Fruit fly (Drosophila melanogaster) whole organism, embryonic: ENCODE measurements around the gene CG43055.

Source experiments
- Aef1 ChIP-seq: fragments of 200-800 bp; sonication (Bioruptor generic); IDR thresholded peaks from 3 replicates; pipeline ENCODE4 v1.3.6; 2022; ENCODE audit warnings: missing biosample characterization, missing genetic modification characterization
- B-H2 ChIP-seq: fragments of 200-800 bp; sonication (Bioruptor generic); optimal IDR thresholded peaks from 2 replicates; lab custom pipeline; 2018; ENCODE audit warnings: missing biosample characterization, mild to moderate bottlenecking, missing genetic modification characterization
- CG10654 ChIP-seq: fragments of 200-800 bp; sonication (Bioruptor generic); optimal IDR thresholded peaks from 2 replicates; lab custom pipeline; 2016; ENCODE audit warnings: missing biosample characterization, missing genetic modification characterization
- CG10979 ChIP-seq: fragments of 200-800 bp; sonication (Bioruptor generic); optimal IDR thresholded peaks from 2 replicates; lab custom pipeline; 2018; ENCODE audit warnings: missing biosample characterization, mild to moderate bottlenecking, missing genetic modification characterization, moderate library complexity
- CG12299 ChIP-seq: fragments of 200-800 bp; sonication (Bioruptor generic); optimal IDR thresholded peaks from 2 replicates; lab custom pipeline; 2018; ENCODE audit warnings: missing biosample characterization, mild to moderate bottlenecking, missing genetic modification characterization
- CG13424 ChIP-seq: fragments of 200-800 bp; sonication (Bioruptor generic); optimal IDR thresholded peaks from 2 replicates; lab custom pipeline; 2019; ENCODE audit warnings: missing biosample characterization, mild to moderate bottlenecking, missing genetic modification characterization, moderate library complexity
- CG14710 ChIP-seq: fragments of 200-800 bp; sonication (Bioruptor generic); optimal IDR thresholded peaks from 3 replicates; lab custom pipeline; 2019; ENCODE audit warnings: missing biosample characterization, mild to moderate bottlenecking, missing genetic modification characterization, moderate library complexity
- CG15073 ChIP-seq: fragments of 200-800 bp; sonication (Bioruptor generic); optimal IDR thresholded peaks from 2 replicates; lab custom pipeline; 2016; ENCODE audit warnings: missing biosample characterization, missing genetic modification characterization
- CG15514 ChIP-seq: fragments of 200-800 bp; sonication (Bioruptor generic); optimal IDR thresholded peaks from 3 replicates; lab custom pipeline; 2017; ENCODE audit warnings: missing biosample characterization, missing genetic modification characterization, mild to moderate bottlenecking, moderate library complexity, missing genetic modification reagents
- CG2116 ChIP-seq: fragments of 200-800 bp; sonication (Bioruptor generic); optimal IDR thresholded peaks from 3 replicates; lab custom pipeline; 2018; ENCODE audit warnings: missing biosample characterization, mild to moderate bottlenecking, missing genetic modification characterization
- CG2875 ChIP-seq: fragments of 200-800 bp; sonication (Bioruptor generic); optimal IDR thresholded peaks from 2 replicates; lab custom pipeline; 2017; ENCODE audit warnings: missing biosample characterization, mild to moderate bottlenecking, missing genetic modification characterization, missing genetic modification reagents
- CG32772 ChIP-seq: fragments of 200-800 bp; sonication (Bioruptor generic); IDR thresholded peaks from 2 replicates; pipeline ENCODE4 v1.3.6; 2022; ENCODE audit warnings: missing biosample characterization, missing genetic modification characterization
- CG34224 ChIP-seq: fragments of 200-800 bp; sonication (Bioruptor generic); IDR thresholded peaks from 3 replicates; pipeline ENCODE4 v1.3.6; 2022; ENCODE audit warnings: missing biosample characterization, missing genetic modification characterization; ENCODE audit not compliant: partially characterized antibody
- CG4282 ChIP-seq: fragments of 200-800 bp; sonication (Bioruptor generic); optimal IDR thresholded peaks from 2 replicates; lab custom pipeline; 2016; ENCODE audit warnings: missing biosample characterization, missing genetic modification characterization
- CG43689 ChIP-seq: fragments of 200-800 bp; sonication (Bioruptor generic); IDR thresholded peaks from 2 replicates; pipeline ENCODE4 v1.3.6; 2022; ENCODE audit warnings: missing biosample characterization, missing genetic modification characterization
- CG4617 ChIP-seq: fragments of 200-800 bp; sonication (Bioruptor generic); optimal IDR thresholded peaks from 3 replicates; lab custom pipeline; 2016; ENCODE audit warnings: missing biosample characterization, missing genetic modification characterization, borderline replicate concordance
- CG4707 ChIP-seq: fragments of 200-800 bp; sonication (Bioruptor generic); optimal IDR thresholded peaks from 2 replicates; lab custom pipeline; 2018; ENCODE audit warnings: missing biosample characterization, mild to moderate bottlenecking, missing genetic modification characterization, moderate library complexity
- CG6272 ChIP-seq: fragments of 200-800 bp; sonication (Bioruptor generic); IDR thresholded peaks from 2 replicates; pipeline ENCODE4 v1.3.6; 2022; ENCODE audit warnings: missing biosample characterization, missing genetic modification characterization
- CG7928 ChIP-seq: fragments of 200-800 bp; sonication (Bioruptor generic); optimal IDR thresholded peaks from 2 replicates; lab custom pipeline; 2017; ENCODE audit warnings: missing biosample characterization, mild to moderate bottlenecking, missing genetic modification characterization
- CG8089 ChIP-seq: fragments of 200-800 bp; sonication (Bioruptor generic); optimal IDR thresholded peaks from 3 replicates; lab custom pipeline; 2016; ENCODE audit warnings: missing biosample characterization, missing genetic modification characterization
- CG8924 ChIP-seq: fragments of 200-800 bp; optimal IDR thresholded peaks from 3 replicates; lab custom pipeline; 2019; ENCODE audit warnings: missing biosample characterization, mild to moderate bottlenecking, missing genetic modification characterization, moderate library complexity
- Dip3 ChIP-seq: fragments of 200-800 bp; sonication (Bioruptor generic); optimal IDR thresholded peaks from 3 replicates; lab custom pipeline; 2016; ENCODE audit warnings: missing biosample characterization, missing genetic modification characterization
- Dref ChIP-seq: fragments of 200-800 bp; sonication (Bioruptor generic); IDR thresholded peaks from 2 replicates; pipeline ENCODE4 v1.3.6; 2022; ENCODE audit warnings: missing biosample characterization, missing genetic modification characterization
- Eip74EF ChIP-seq, 2 experiments: fragments of 200-800 bp in 1 of 2; fragments of >200 bp in 1 of 2; sonication (Bioruptor generic) in 1 of 2; optimal IDR thresholded peaks; 2 replicates each; lab custom pipeline; 2017 to 2019; ENCODE audit warnings: missing biosample characterization in 2 of 2, missing genetic modification characterization in 2 of 2, mild to moderate bottlenecking in 1 of 2, moderate library complexity in 1 of 2
- GATAe ChIP-seq: fragments of 200-800 bp; sonication (Bioruptor generic); conservative IDR thresholded peaks from 2 replicates; pipeline ENCODE4 v1.3.6; 2022; ENCODE audit warnings: missing biosample characterization, missing genetic modification characterization
- H15 ChIP-seq: fragments of 200-800 bp; sonication (Bioruptor generic); IDR thresholded peaks from 3 replicates; pipeline ENCODE4 v1.3.6; 2022; ENCODE audit warnings: missing biosample characterization, missing genetic modification characterization
- Med ChIP-seq: fragments of 200-800 bp; sonication (Bioruptor generic); peaks from one replicate; lab custom pipeline; 2016; ENCODE audit warnings: missing biosample characterization, missing genetic modification characterization, mild to moderate bottlenecking, inconsistent platforms, moderate library complexity
- Nf-YB ChIP-seq: fragments of 200-800 bp; sonication (Bioruptor generic); optimal IDR thresholded peaks from 3 replicates; lab custom pipeline; 2019; ENCODE audit warnings: missing biosample characterization, mild to moderate bottlenecking, missing genetic modification characterization, moderate library complexity
- NfI ChIP-seq: fragments of 200-800 bp; sonication (Bioruptor generic); optimal IDR thresholded peaks from 3 replicates; lab custom pipeline; 2018; ENCODE audit warnings: missing biosample characterization, mild to moderate bottlenecking, missing genetic modification characterization, moderate library complexity
- Scr ChIP-seq: fragments of 200-800 bp; sonication (Bioruptor generic); IDR thresholded peaks from 2 replicates; pipeline ENCODE4 v1.3.6; 2022; ENCODE audit warnings: missing biosample characterization, missing genetic modification characterization; ENCODE audit not compliant: partially characterized antibody
- Sox102F ChIP-seq: fragments of 200-800 bp; sonication (Bioruptor generic); optimal IDR thresholded peaks from 2 replicates; lab custom pipeline; 2018; ENCODE audit warnings: missing biosample characterization, mild to moderate bottlenecking, missing genetic modification characterization, moderate library complexity
- ap ChIP-seq: fragments of 200-800 bp; sonication (Bioruptor generic); IDR thresholded peaks from 2 replicates; pipeline ENCODE4 v1.3.6; 2022; ENCODE audit warnings: missing biosample characterization, missing genetic modification characterization
- bigmax ChIP-seq: fragments of 200-800 bp; sonication (Bioruptor generic); optimal IDR thresholded peaks from 2 replicates; lab custom pipeline; 2018; ENCODE audit warnings: missing biosample characterization, mild to moderate bottlenecking, missing genetic modification characterization
- btn ChIP-seq: fragments of 200-800 bp; sonication (Bioruptor generic); optimal IDR thresholded peaks from 2 replicates; lab custom pipeline; 2016; ENCODE audit warnings: missing biosample characterization, missing genetic modification characterization
- dpn ChIP-seq, 2 experiments: fragments of 200-800 bp; sonication (Bioruptor generic); optimal IDR thresholded peaks; 3 replicates each; lab custom pipeline; 2016; ENCODE audit warnings: missing biosample characterization in 2 of 2, missing genetic modification characterization in 2 of 2
- exex ChIP-seq: fragments of 200-800 bp; sonication (Bioruptor generic); optimal IDR thresholded peaks from 4 replicates; lab custom pipeline; 2018; ENCODE audit warnings: missing biosample characterization, mild to moderate bottlenecking, missing genetic modification characterization, moderate library complexity
- gem ChIP-seq: fragments of 200-800 bp; sonication (Bioruptor generic); optimal IDR thresholded peaks from 2 replicates; lab custom pipeline; 2019; ENCODE audit warnings: missing biosample characterization, mild to moderate bottlenecking, missing genetic modification characterization, moderate library complexity
- gfzf ChIP-seq: fragments of 200-800 bp; sonication (Bioruptor generic); optimal IDR thresholded peaks from 2 replicates; lab custom pipeline; 2016; ENCODE audit warnings: missing biosample characterization, mild to moderate bottlenecking, missing genetic modification characterization, moderate library complexity
- insv ChIP-seq, 2 experiments: fragments of 200-800 bp; sonication (Bioruptor generic); optimal IDR thresholded peaks; 3 replicates each; lab custom pipeline; 2016 to 2018; ENCODE audit warnings: missing biosample characterization in 2 of 2, missing genetic modification characterization in 2 of 2
- luna ChIP-seq: fragments of 200-800 bp; sonication (Bioruptor generic); optimal IDR thresholded peaks from 2 replicates; lab custom pipeline; 2016; ENCODE audit warnings: missing biosample characterization, missing genetic modification characterization
- pzg ChIP-seq: fragments of 200-800 bp; sonication (Bioruptor generic); optimal IDR thresholded peaks from 3 replicates; lab custom pipeline; 2018; ENCODE audit warnings: missing biosample characterization, mild to moderate bottlenecking, missing genetic modification characterization, moderate library complexity
- sc ChIP-seq, 3 experiments: fragments of >200 bp in 2 of 3; fragments of 200-800 bp in 1 of 3; sonication (Bioruptor generic) in 1 of 3; optimal IDR thresholded peaks; 2 replicates in 2 of 3; 3 replicates in 1 of 3; lab custom pipeline; 2017; ENCODE audit warnings: mild to moderate bottlenecking in 1 of 3, missing biosample characterization in 1 of 3, missing genetic modification characterization in 1 of 3, missing genetic modification reagents in 1 of 3
- slou ChIP-seq: fragments of 200-800 bp; sonication (Bioruptor generic); optimal IDR thresholded peaks from 3 replicates; lab custom pipeline; 2016; ENCODE audit warnings: missing biosample characterization, missing genetic modification characterization
- sr ChIP-seq: fragments of 200-800 bp; sonication (Bioruptor generic); IDR thresholded peaks from 3 replicates; pipeline ENCODE4 v1.3.6; 2022; ENCODE audit warnings: missing biosample characterization, missing genetic modification characterization
- trem ChIP-seq: fragments of 200-800 bp; optimal IDR thresholded peaks from 3 replicates; lab custom pipeline; 2019; ENCODE audit warnings: missing biosample characterization, mild to moderate bottlenecking, missing genetic modification characterization, moderate library complexity
- ttk ChIP-seq: fragments of 200-800 bp; sonication (Bioruptor generic); IDR thresholded peaks from 2 replicates; pipeline ENCODE4 v2.1.2; 2022; ENCODE audit warnings: missing biosample characterization, missing genetic modification characterization
- unc-4 ChIP-seq: fragments of 200-800 bp; sonication (Bioruptor generic); IDR thresholded peaks from 2 replicates; pipeline ENCODE4 v1.3.6; 2022; ENCODE audit warnings: missing biosample characterization, missing genetic modification characterization; ENCODE audit not compliant: partially characterized antibody

Gene CG43055

dm6 chr2L:4385387-4386279, 25.3 kb upstream of the CG43055 start, which contains the start of gene Vps53 (continued):
- TF ChIP-seq sr (GFP tag; lab: Robert Waterston, UW) = no peak
- TF ChIP-seq pzg = peak; percentile 56
- no peak for TF ChIP-seq Eip74EF (GFP tag; optimal IDR thresholded peaks at IDR 0.05; lab: Kevin White, UChicago)
- TF ChIP-seq sc (optimal IDR thresholded peaks at IDR 0.05; lab: Kevin White, UChicago) = no peak
- no peak for TF ChIP-seq sc (GFP tag; optimal IDR thresholded peaks at IDR 0.05; lab: Kevin White, UChicago)
- TF ChIP-seq ap (GFP tag; lab: Robert Waterston, UW) = no peak
- no peak for TF ChIP-seq exex (tag; lab: Kevin White, UChicago)
- no peak for TF ChIP-seq H15 (GFP tag; lab: Robert Waterston, UW)
- no peak for TF ChIP-seq CG4282 (GFP tag; lab: Kevin White, UChicago)
- TF ChIP-seq CG2875 (GFP tag; lab: Kevin White, UChicago) = no peak
- no peak for TF ChIP-seq CG12299 (tag; lab: Kevin White, UChicago)
- TF ChIP-seq GATAe (GFP tag; lab: Robert Waterston, UW) = peak; percentile 48; the same call in 1 of the 2 replicates
- no peak for TF ChIP-seq NfI (GFP tag; lab: Kevin White, UChicago)
- TF ChIP-seq CG43689 (GFP tag; lab: Robert Waterston, UW) = no peak
- TF ChIP-seq bigmax (GFP tag; lab: Kevin White, UChicago) = no peak
- no peak for TF ChIP-seq btn
- peak; percentile 11 for TF ChIP-seq CG14710 (tag; lab: Kevin White, UChicago)
- TF ChIP-seq CG32772 = no peak
- TF ChIP-seq Dip3 (GFP tag; lab: Kevin White, UChicago) = no peak
- TF ChIP-seq ttk (GFP tag; lab: Robert Waterston, UW) = no peak
- TF ChIP-seq gem (tag; lab: Kevin White, UChicago) = no peak
- TF ChIP-seq CG7928 (GFP tag; lab: Kevin White, UChicago) = peak; percentile 88
- TF ChIP-seq CG4617 (GFP tag; lab: Kevin White, UChicago) = peak; percentile 65
- peak; percentile 20 for TF ChIP-seq Med (GFP tag; lab: Kevin White, UChicago)
- peak; percentile 26 for TF ChIP-seq trem
- peak; percentile 35; the same call in 1 of the 2 replicates for TF ChIP-seq unc-4 (GFP tag; lab: Robert Waterston, UW)
- TF ChIP-seq CG34224 (GFP tag; lab: Robert Waterston, UW) = 0 out of 3 replicates have a peak, but pooled peaks have one; percentile 28
- TF ChIP-seq Aef1 (GFP tag; lab: Robert Waterston, UW) = no peak
- TF ChIP-seq CG10654 (GFP tag; lab: Kevin White, UChicago) = no peak
- no peak for TF ChIP-seq slou
- TF ChIP-seq insv (GFP tag; optimal IDR thresholded peaks at IDR 0.05; lab: Kevin White, UChicago) = no peak
- TF ChIP-seq Dref (GFP tag; lab: Robert Waterston, UW) = peak; percentile 69
- no peak for TF ChIP-seq CG15514 (GFP tag; lab: Kevin White, UChicago)
- no peak for TF ChIP-seq dpn (GFP tag; optimal IDR thresholded peaks at IDR 0.05; lab: Kevin White, UChicago)
- TF ChIP-seq CG4707 = no peak
- TF ChIP-seq CG13424 (tag; lab: Kevin White, UChicago) = no peak
- TF ChIP-seq Nf-YB (GFP tag; lab: Kevin White, UChicago) = no peak
- TF ChIP-seq B-H2 (GFP tag; lab: Kevin White, UChicago) = no peak
- no peak for TF ChIP-seq CG15073 (GFP tag; lab: Kevin White, UChicago)
- no peak for TF ChIP-seq Sox102F (GFP tag; lab: Kevin White, UChicago)
- no peak for TF ChIP-seq CG10979
- TF ChIP-seq CG8924 (tag; lab: Kevin White, UChicago) = no peak
- TF ChIP-seq Scr = peak; percentile 35; the same call in 1 of the 2 replicates
- TF ChIP-seq CG8089 (GFP tag; lab: Kevin White, UChicago) = no peak
- no peak for TF ChIP-seq luna (GFP tag; lab: Kevin White, UChicago)
- TF ChIP-seq CG2116 (GFP tag; lab: Kevin White, UChicago) = peak; percentile 30
- no peak for TF ChIP-seq CG6272 (GFP tag; lab: Robert Waterston, UW)
- no peak for TF ChIP-seq gfzf (GFP tag; lab: Kevin White, UChicago)
